Fruit fly (Drosophila melanogaster): ENCODE data around the gene CG5916.

CG5916 gene

DNA sequence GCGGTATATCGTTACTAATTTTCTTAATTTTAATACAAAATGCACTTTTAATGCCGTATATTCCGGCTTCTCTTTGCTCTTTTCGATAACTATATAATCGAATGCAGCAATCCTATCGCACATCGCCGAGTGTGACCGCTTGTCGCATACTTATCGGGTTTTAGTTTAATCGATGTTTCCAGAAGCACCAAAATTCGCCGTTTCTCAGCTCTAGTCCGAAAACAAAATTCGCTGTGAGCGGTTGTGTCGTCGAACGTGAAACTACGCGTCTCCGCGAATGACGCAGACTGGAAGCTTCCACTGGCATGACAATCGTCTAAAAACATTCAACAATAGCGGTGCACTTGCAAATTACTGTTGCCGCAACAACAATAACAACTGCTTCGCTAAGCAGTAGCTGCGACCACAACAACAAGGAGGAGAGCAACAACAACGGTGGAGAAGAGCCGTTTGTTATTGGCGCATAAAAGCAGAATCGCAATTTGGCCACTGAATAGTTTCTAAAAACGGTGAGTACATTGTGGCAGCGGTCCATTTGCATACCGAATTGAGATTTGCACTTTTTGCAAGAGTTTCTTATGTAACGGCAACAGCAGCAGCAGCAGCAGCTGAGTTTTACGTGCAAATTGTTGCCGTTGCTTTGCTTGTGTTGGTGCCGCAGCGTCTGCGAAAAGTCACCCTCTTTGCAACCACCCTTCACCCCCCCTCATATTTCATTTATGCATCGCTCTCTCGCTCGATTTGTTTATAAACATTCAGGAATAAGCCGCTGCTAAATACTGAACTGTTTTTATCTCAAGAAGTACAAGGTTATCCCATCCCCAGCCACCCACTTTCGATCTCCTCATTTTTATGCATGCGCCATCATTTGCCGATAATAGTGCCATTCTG is 40.2 kb downstream of the CG5916 start, which contains the start of gene sra (continued):
- TF ChIP-seq prd (optimal IDR thresholded peaks at IDR 0.05) (no peak), prd (GFP tag; IDR thresholded peaks at IDR 0.05) (no peak; the same call in 2 of the 3 replicates), dm (GFP tag; optimal IDR thresholded peaks at IDR 0.05) (peak; percentile 47), NFAT (GFP tag; IDR thresholded peaks at IDR 0.05) (peak; percentile 59), fd3F (GFP tag; optimal IDR thresholded peaks at IDR 0.05) (no peak), ssp (GFP tag; IDR thresholded peaks at IDR 0.05) (no peak), CG12104 (GFP tag; optimal IDR thresholded peaks at IDR 0.05) (no peak), CG10274 (GFP tag; optimal IDR thresholded peaks at IDR 0.05) (no peak), CG11456 (GFP tag; IDR thresholded peaks at IDR 0.05) (peak; percentile 64; the same call in 2 of the 3 replicates), emc (GFP tag; optimal IDR thresholded peaks at IDR 0.05) (no peak), lov (optimal IDR thresholded peaks at IDR 0.05) (no peak), lov (GFP tag; IDR thresholded peaks at IDR 0.05) (peak; percentile 25; the same call in 1 of the 3 replicates), Asciz (GFP tag; optimal IDR thresholded peaks at IDR 0.05) (no peak), Lpt (GFP tag; optimal IDR thresholded peaks at IDR 0.05) (no peak), Dip3 (GFP tag; optimal IDR thresholded peaks at IDR 0.05) (no peak), Tbp (GFP tag; optimal IDR thresholded peaks at IDR 0.05) (no peak), CG31441 (GFP tag; IDR thresholded peaks at IDR 0.05) (peak; percentile 30; the same call in 1 of the 2 replicates), gsb-n (tag; optimal IDR thresholded peaks at IDR 0.05) (peak; percentile 20), sc (optimal IDR thresholded peaks at IDR 0.05) (no peak), sc (GFP tag; optimal IDR thresholded peaks at IDR 0.05) (no peak), zf30C (GFP tag; optimal IDR thresholded peaks at IDR 0.05) (no peak), cato (GFP tag; optimal IDR thresholded peaks at IDR 0.05; ENCODE audit: borderline replicate concordance) (no peak), CG8388 (GFP tag; optimal IDR thresholded peaks at IDR 0.05) (peak; percentile 20), CG17612 (GFP tag; IDR thresholded peaks at IDR 0.05) (no peak), Hmx (GFP tag; optimal IDR thresholded peaks at IDR 0.05) (no peak), mam (GFP tag; optimal IDR thresholded peaks at IDR 0.05) (peak; percentile 31), CG17829 (tag; optimal IDR thresholded peaks at IDR 0.05) (peak; percentile 72), CG7928 (GFP tag; optimal IDR thresholded peaks at IDR 0.05) (no peak), CTCF (GFP tag; optimal IDR thresholded peaks at IDR 0.05) (peak; percentile 30), Nf-YA (GFP tag; IDR thresholded peaks at IDR 0.05) (no peak), CG2129 (GFP tag; IDR thresholded peaks at IDR 0.05; ENCODE audit: partially characterized antibody) (peak; percentile 91), Nf-YB (GFP tag; optimal IDR thresholded peaks at IDR 0.05) (peak; percentile 4), hbn (GFP tag; IDR thresholded peaks at IDR 0.05; ENCODE audit: partially characterized antibody) (peak; percentile 89), CG5180 (GFP tag; optimal IDR thresholded peaks at IDR 0.05) (no peak), kni (GFP tag; optimal IDR thresholded peaks at IDR 0.05) (no peak), btn (GFP tag; optimal IDR thresholded peaks at IDR 0.05) (no peak), slp2 (GFP tag; optimal IDR thresholded peaks at IDR 0.05) (no peak), CG8765 (GFP tag; IDR thresholded peaks at IDR 0.05) (no peak), unc-4 (GFP tag; IDR thresholded peaks at IDR 0.05; ENCODE audit: partially characterized antibody) (peak; percentile 96), az2 (GFP tag; optimal IDR thresholded peaks at IDR 0.05) (no peak), CG17568 (GFP tag; optimal IDR thresholded peaks at IDR 0.05) (no peak), CG13624 (GFP tag; optimal IDR thresholded peaks at IDR 0.05) (peak; percentile 78), Fer3 (tag; optimal IDR thresholded peaks at IDR 0.05) (peak; percentile 25), CG17361 (GFP tag; IDR thresholded peaks at IDR 0.05) (no peak), Poxn (GFP tag; IDR thresholded peaks at IDR 0.05) (no peak), CG7745 (tag; optimal IDR thresholded peaks at IDR 0.05) (peak; percentile 24), CG5953 (GFP tag; IDR thresholded peaks at IDR 0.05) (no peak), CG17912 (GFP tag; optimal IDR thresholded peaks at IDR 0.05) (peak; percentile 28), nom (GFP tag; optimal IDR thresholded peaks at IDR 0.05) (peak; percentile 71), ranshi (GFP tag; IDR thresholded peaks at IDR 0.05) (no peak)
